Worm (Caenorhabditis elegans) whole organism, L4 larva: ENCODE data around the gene sma-10.

ENCODE experiments used
- T20F7.1 ChIP-seq: fragments of 200-800 bp; sonication (Bioruptor generic); optimal IDR thresholded peaks from 2 replicates; lab custom pipeline; 2018; ENCODE audit warnings: mild to moderate bottlenecking, missing genetic modification characterization, missing compliant biosample characterization
- Y75B8A.6 ChIP-seq: fragments of 200-800 bp; sonication (Bioruptor generic); IDR thresholded peaks from 2 replicates; pipeline ENCODE4 v1.3.6; 2022; ENCODE audit warnings: missing genetic modification reagents, missing genetic modification characterization, missing compliant biosample characterization
- aha-1 ChIP-seq: fragments of 150-350 bp; peaks from one replicate; lab custom pipeline; 2014; ENCODE audit warnings: missing biosample characterization, missing genetic modification characterization
- ceh-20 ChIP-seq: fragments of 200-800 bp; sonication (Bioruptor generic); IDR thresholded peaks from 2 replicates; pipeline ENCODE4 v1.3.6; 2022; ENCODE audit warnings: missing genetic modification reagents, missing genetic modification characterization, missing compliant biosample characterization
- ceh-44 ChIP-seq: fragments of 200-800 bp; sonication (Bioruptor generic); IDR thresholded peaks from 2 replicates; pipeline ENCODE4 v1.3.6; 2022; ENCODE audit warnings: missing genetic modification reagents, missing genetic modification characterization, missing compliant biosample characterization
- daf-16 ChIP-seq, 3 experiments: sonication (generic microtip); optimal IDR thresholded peaks; 2 replicates each; lab custom pipeline; 2016 to 2017; ENCODE audit warnings: missing genetic modification characterization in 3 of 3, missing genetic modification reagents in 3 of 3, mild to moderate bottlenecking in 2 of 3, missing compliant biosample characterization in 2 of 3, missing biosample characterization in 1 of 3, moderate library complexity in 1 of 3
- dmd-8 ChIP-seq: fragments of 200-800 bp; sonication (Bioruptor generic); IDR thresholded peaks from 2 replicates; pipeline ENCODE4 v1.3.6; 2022; ENCODE audit warnings: missing genetic modification characterization, missing compliant biosample characterization
- dve-1 ChIP-seq: sonication (generic microtip); optimal IDR thresholded peaks from 2 replicates; lab custom pipeline; 2017; ENCODE audit warnings: antibody characterized with exemption, mild to moderate bottlenecking, missing genetic modification characterization, missing compliant biosample characterization; ENCODE audit not compliant: insufficient read depth
- hlh-11 ChIP-seq: fragments of 200-800 bp; sonication (Bioruptor generic); optimal IDR thresholded peaks from 2 replicates; lab custom pipeline; 2018; ENCODE audit warnings: mild to moderate bottlenecking, missing genetic modification characterization, missing compliant biosample characterization
- hlh-30 ChIP-seq: sonication (generic microtip); optimal IDR thresholded peaks from 2 replicates; lab custom pipeline; 2017; ENCODE audit warnings: antibody characterized with exemption, mild to moderate bottlenecking, missing genetic modification characterization, missing compliant biosample characterization; ENCODE audit not compliant: insufficient read depth
- hmg-1.1 ChIP-seq: fragments of 200-800 bp; sonication (Bioruptor generic); IDR thresholded peaks from 2 replicates; pipeline ENCODE4 v1.3.6; 2022; ENCODE audit warnings: missing genetic modification reagents, missing genetic modification characterization, missing compliant biosample characterization
- jun-1 ChIP-seq: fragments of 150-350 bp; optimal IDR thresholded peaks from 2 replicates; lab custom pipeline; 2014; ENCODE audit warnings: missing biosample characterization, missing genetic modification reagents, missing genetic modification characterization
- lin-13 ChIP-seq: fragments of 150-350 bp; optimal IDR thresholded peaks from 2 replicates; lab custom pipeline; 2014; ENCODE audit warnings: missing biosample characterization, missing genetic modification reagents, missing genetic modification characterization
- lin-15B ChIP-seq: fragments of 150-350 bp; sonication (generic microtip); optimal IDR thresholded peaks from 3 replicates; lab custom pipeline; 2014; ENCODE audit warnings: missing biosample characterization, missing genetic modification characterization
- lin-38 ChIP-seq: fragments of 200-800 bp; sonication (Bioruptor generic); IDR thresholded peaks from 2 replicates; pipeline ENCODE4 v1.3.6; 2022; ENCODE audit warnings: missing genetic modification reagents, missing genetic modification characterization, missing compliant biosample characterization
- lir-3 ChIP-seq: sonication (generic microtip); optimal IDR thresholded peaks from 2 replicates; lab custom pipeline; 2016; ENCODE audit warnings: mild to moderate bottlenecking, missing genetic modification characterization, missing compliant biosample characterization
- lsy-2 ChIP-seq, 2 experiments: fragments of 150-350 bp in 1 of 2; sonication (generic microtip) in 1 of 2; optimal IDR thresholded peaks; 2 replicates each; lab custom pipeline; 2014 to 2017; ENCODE audit warnings: missing biosample characterization in 2 of 2, missing genetic modification characterization in 2 of 2
- mes-2 ChIP-seq: sonication (generic microtip); optimal IDR thresholded peaks from 2 replicates; lab custom pipeline; 2016; ENCODE audit warnings: missing genotype, mild to moderate bottlenecking, missing genetic modification characterization, missing compliant biosample characterization; ENCODE audit not compliant: poor library complexity, severe bottlenecking
- mxl-2 ChIP-seq: fragments of 200-800 bp; sonication (Bioruptor generic); conservative IDR thresholded peaks from 2 replicates; pipeline ENCODE4 v1.3.6; 2022; ENCODE audit warnings: missing genetic modification reagents, missing genetic modification characterization, missing compliant biosample characterization
- nhr-28 ChIP-seq: fragments of 150-350 bp; optimal IDR thresholded peaks from 2 replicates; lab custom pipeline; 2014; ENCODE audit warnings: missing biosample characterization, missing genetic modification characterization
- nhr-41 ChIP-seq: fragments of 200-800 bp; sonication (Bioruptor generic); IDR thresholded peaks from 2 replicates; pipeline ENCODE4 v1.3.6; 2022; ENCODE audit warnings: missing genetic modification reagents, missing genetic modification characterization, missing compliant biosample characterization
- nhr-6 ChIP-seq: fragments of 150-350 bp; optimal IDR thresholded peaks from 2 replicates; lab custom pipeline; 2014; ENCODE audit warnings: missing biosample characterization, missing genetic modification characterization
- snpc-1.2 ChIP-seq: fragments of 200-800 bp; sonication (Bioruptor generic); IDR thresholded peaks from 2 replicates; pipeline ENCODE4 v1.3.6; 2022; ENCODE audit warnings: missing genetic modification reagents, missing genetic modification characterization, missing compliant biosample characterization
- snpc-4 ChIP-seq: fragments of 150-350 bp; optimal IDR thresholded peaks from 2 replicates; lab custom pipeline; 2014; ENCODE audit warnings: missing biosample characterization, missing genetic modification characterization
- tag-97 ChIP-seq: fragments of 200-800 bp; sonication (Bioruptor generic); IDR thresholded peaks from 2 replicates; pipeline ENCODE4 v1.3.6; 2022; ENCODE audit warnings: missing genetic modification characterization, missing compliant biosample characterization
- unc-62 ChIP-seq, 3 experiments: fragments of 150-350 bp in 1 of 3; sonication (generic microtip); optimal IDR thresholded peaks in 2 of 3; peaks in 1 of 3; 1 replicate in 1 of 3; 2 replicates in 2 of 3; lab custom pipeline; 2014 to 2017; ENCODE audit warnings: missing biosample characterization in 3 of 3, missing genetic modification characterization in 3 of 3, missing genetic modification reagents in 3 of 3, missing genotype in 1 of 3
- zag-1 ChIP-seq: fragments of 150-350 bp; optimal IDR thresholded peaks from 2 replicates; lab custom pipeline; 2014; ENCODE audit warnings: missing biosample characterization, missing genetic modification characterization
- zfp-2 ChIP-seq: sonication (generic microtip); optimal IDR thresholded peaks from 2 replicates; lab custom pipeline; 2016; ENCODE audit warnings: mild to moderate bottlenecking, missing genetic modification characterization, missing compliant biosample characterization
- zip-11 ChIP-seq: fragments of 200-800 bp; sonication (Bioruptor generic); IDR thresholded peaks from 2 replicates; pipeline ENCODE4 v1.3.6; 2022; ENCODE audit warnings: missing genetic modification characterization, missing compliant biosample characterization
- ztf-7 ChIP-seq: fragments of 150-350 bp; optimal IDR thresholded peaks from 2 replicates; lab custom pipeline; 2014; ENCODE audit warnings: missing biosample characterization, missing genetic modification characterization

The sma-10 gene

DNA sequence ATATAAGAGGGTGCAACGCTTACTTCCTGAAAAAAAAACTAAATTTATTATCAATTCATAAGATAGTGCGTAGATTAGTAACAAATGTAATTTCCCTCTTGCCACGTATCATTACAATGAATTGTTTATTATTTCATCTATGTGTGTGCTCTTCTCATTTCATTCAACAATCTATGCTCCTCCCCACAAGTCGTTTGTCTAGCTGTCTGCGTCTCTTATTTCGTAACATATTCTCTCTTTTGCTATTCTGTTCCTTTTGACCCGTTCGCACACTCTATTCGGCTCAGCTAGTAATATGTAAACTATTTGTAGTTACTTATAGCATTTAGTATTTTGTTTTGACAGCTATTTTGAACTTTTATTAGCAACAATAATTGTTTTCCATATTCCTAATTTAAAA is 7.8 kb downstream of the sma-10 start:
- TF ChIP-seq dve-1 (tag; lab: Kevin White, UChicago) (peak; percentile 62), nhr-6 (tag; lab: Kevin White, UChicago) (peak; percentile 5), lsy-2 (tag; optimal IDR thresholded peaks at IDR 0.05; lab: Kevin White, UChicago) (peak in 1 of 2 experiments; percentile 44), snpc-1.2 (GFP tag; lab: Robert Waterston, UW) (no peak), snpc-4 (tag; lab: Kevin White, UChicago) (no peak), unc-62 (GFP tag; optimal IDR thresholded peaks at IDR 0.05 in 1 of 2; lab: Kevin White, UChicago) (peak in 1 of 2 experiments; percentile 61), unc-62 (tag; optimal IDR thresholded peaks at IDR 0.05; lab: Kevin White, UChicago) (no peak), daf-16 (GFP tag; optimal IDR thresholded peaks at IDR 0.05; lab: Kevin White, UChicago) (no peak), daf-16 (tag; optimal IDR thresholded peaks at IDR 0.05; lab: Kevin White, UChicago) (peak; percentile 67), zip-11 (GFP tag; lab: Robert Waterston, UW) (no peak), aha-1 (tag; lab: Kevin White, UChicago) (peak; percentile 93), nhr-28 (tag; lab: Kevin White, UChicago) (peak; percentile 12), hmg-1.1 (GFP tag; lab: Robert Waterston, UW) (peak; percentile 18; the same call in 1 of the 2 replicates), mes-2 (tag; lab: Kevin White, UChicago) (peak; percentile 35)

DNA sequence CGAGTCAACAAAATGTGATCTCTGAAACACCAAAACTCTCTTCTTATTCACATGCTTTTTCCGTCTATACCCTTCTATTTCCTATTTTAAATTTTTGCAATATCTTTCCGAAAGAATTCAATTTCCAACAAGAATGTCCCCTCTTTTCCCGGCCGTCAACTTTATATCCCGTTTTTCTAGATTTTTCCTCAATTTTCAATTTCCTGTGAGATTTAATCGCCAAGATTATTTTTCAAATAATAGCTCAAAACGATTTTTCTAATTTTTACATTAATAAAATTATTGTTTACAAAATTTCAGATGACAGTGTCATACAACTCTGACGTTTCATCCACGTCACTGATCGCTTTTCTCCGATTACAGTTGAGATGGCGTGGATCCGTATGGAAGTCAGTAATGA is 9.1 kb downstream of the sma-10 start, which contains the start of gene best-19:
TSS of gene best-19 (plus strand) at position 301 of the 400 bp plus-strand sequence.
- TF ChIP-seq mxl-2 (no peak), T20F7.1 (GFP tag; lab: Kevin White, UChicago) (no peak), lin-15B (tag; lab: Kevin White, UChicago) (no peak), jun-1 (tag; lab: Kevin White, UChicago) (no peak), tag-97 (GFP tag; lab: Robert Waterston, UW) (no peak), ceh-20 (no peak), Y75B8A.6 (GFP tag; lab: Robert Waterston, UW) (no peak), hlh-11 (no peak), zfp-2 (no peak), zag-1 (tag; lab: Kevin White, UChicago) (no peak)

DNA sequence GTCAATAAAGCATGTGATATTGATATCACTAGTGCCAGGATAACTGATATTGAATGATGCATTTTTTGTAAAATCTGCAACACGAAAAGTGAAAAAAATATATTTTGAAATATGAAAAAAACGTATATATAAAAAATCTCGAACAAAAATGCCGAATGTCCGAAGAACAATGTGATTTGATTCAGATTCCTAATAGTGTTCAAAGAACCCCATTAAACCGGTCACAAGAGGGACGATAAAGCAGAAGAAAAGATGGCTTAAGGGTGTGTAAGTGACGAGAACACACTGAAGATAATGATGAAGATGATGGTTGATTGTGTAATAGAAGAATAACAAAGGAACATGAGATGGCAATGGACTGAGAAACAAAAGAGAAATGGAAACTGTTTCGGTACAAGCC is 13.8 kb downstream of the sma-10 start, which contains the start of gene T21D12.14:
TSS of gene T21D12.14 (minus strand) at position 101 of the 400 bp plus-strand sequence.
- peak in 1 of 2 experiments; percentile 89 for TF ChIP-seq unc-62 (GFP tag; optimal IDR thresholded peaks at IDR 0.05 in 1 of 2; lab: Kevin White, UChicago)
- TF ChIP-seq unc-62 (tag; optimal IDR thresholded peaks at IDR 0.05; lab: Kevin White, UChicago), result no peak
- TF ChIP-seq dmd-8, result no peak
- TF ChIP-seq hlh-30, result peak; percentile 22

DNA sequence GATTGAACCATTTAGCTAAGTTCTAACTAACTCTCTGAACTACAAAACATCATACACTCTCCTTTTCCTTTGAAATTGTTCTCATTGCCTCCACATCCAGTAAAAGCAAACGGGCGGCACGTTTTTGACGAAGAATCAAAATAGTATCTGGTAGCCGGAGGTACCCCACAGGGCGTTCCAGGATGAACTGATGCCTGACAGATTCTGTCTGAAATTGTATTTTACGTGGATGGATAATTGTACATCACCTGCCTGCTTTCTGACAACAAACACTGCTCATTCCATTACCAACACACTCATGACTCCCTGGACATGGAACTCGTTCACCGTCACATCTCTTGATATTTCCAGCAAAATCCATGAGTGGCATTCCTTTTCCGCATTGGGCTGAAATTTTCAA is 16.2 kb downstream of the sma-10 start:
- TF ChIP-seq ceh-44 (GFP tag; lab: Robert Waterston, UW) (no peak), ztf-7 (tag; lab: Kevin White, UChicago) (no peak), nhr-6 (tag; lab: Kevin White, UChicago) (no peak), hlh-30 (no peak), lin-13 (GFP tag; lab: Kevin White, UChicago) (no peak), unc-62 (GFP tag; optimal IDR thresholded peaks at IDR 0.05 in 1 of 2; lab: Kevin White, UChicago) (peak in 1 of 2 experiments; percentile 89), unc-62 (tag; optimal IDR thresholded peaks at IDR 0.05; lab: Kevin White, UChicago) (no peak)

DNA sequence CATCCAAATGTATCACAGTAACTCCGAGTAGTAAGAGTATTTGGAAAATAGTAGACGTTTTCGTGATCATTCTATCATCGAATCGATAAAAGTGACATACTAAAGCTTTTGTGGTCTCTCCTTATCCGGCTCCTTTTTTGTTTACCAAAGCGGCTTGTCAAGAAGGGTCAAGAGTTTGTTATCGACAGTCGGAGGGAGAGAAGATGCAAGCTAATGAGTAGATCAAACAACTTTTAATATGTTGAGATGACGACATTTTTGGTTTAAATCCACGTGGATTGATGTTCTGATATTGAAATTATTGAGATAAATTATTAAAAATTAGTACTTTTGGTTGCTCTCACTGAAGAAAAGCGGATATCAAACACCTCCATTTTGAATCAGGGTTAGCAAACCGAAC is 17.1 kb downstream of the sma-10 start, which contains the start of gene T21D12.7:
TSS of gene T21D12.7 (minus strand) at position 101 of the 400 bp plus-strand sequence.
- no peak for TF ChIP-seq nhr-41 (GFP tag; lab: Robert Waterston, UW)
- no peak for TF ChIP-seq lin-38
- no peak for TF ChIP-seq lir-3 (tag; lab: Kevin White, UChicago)
- TF ChIP-seq, all 104 proteins: peak for 0
